Worm (Caenorhabditis elegans) whole organism, L3 larva: ENCODE measurements around the gene F54B11.4.

Experiments used
- ZK546.5 ChIP-seq: sonication (generic microtip); optimal IDR thresholded peaks from 2 replicates; lab custom pipeline; 2017; ENCODE audit warnings: missing biosample characterization, missing genetic modification characterization
- aly-2 ChIP-seq: fragments of 150-350 bp; optimal IDR thresholded peaks from 2 replicates; lab custom pipeline; 2014; ENCODE audit warnings: missing biosample characterization, missing genetic modification characterization
- ama-1 ChIP-seq: fragments of 150-350 bp; optimal IDR thresholded peaks from 2 replicates; lab custom pipeline; 2018
- ceh-16 ChIP-seq: sonication (generic microtip); optimal IDR thresholded peaks from 2 replicates; lab custom pipeline; 2017; ENCODE audit warnings: missing biosample characterization, missing genetic modification characterization
- ceh-28 ChIP-seq: fragments of 150-350 bp; optimal IDR thresholded peaks from 2 replicates; lab custom pipeline; 2014; ENCODE audit warnings: missing biosample characterization, missing genetic modification reagents, missing genetic modification characterization
- ceh-9 ChIP-seq: sonication (generic microtip); optimal IDR thresholded peaks from 2 replicates; lab custom pipeline; 2018; ENCODE audit warnings: missing biosample characterization, missing genetic modification characterization
- daf-12 ChIP-seq: fragments of 150-350 bp; optimal IDR thresholded peaks from 2 replicates; lab custom pipeline; 2014; ENCODE audit warnings: missing biosample characterization, missing genetic modification reagents, missing genetic modification characterization
- egl-5 ChIP-seq: fragments of 150-350 bp; optimal IDR thresholded peaks from 2 replicates; lab custom pipeline; 2017; ENCODE audit warnings: missing biosample characterization, missing genetic modification reagents, missing genetic modification characterization, inconsistent platforms
- elt-1 ChIP-seq: fragments of 150-350 bp; optimal IDR thresholded peaks from 2 replicates; lab custom pipeline; 2014; ENCODE audit warnings: missing biosample characterization, missing genetic modification characterization
- elt-2 ChIP-seq: sonication (generic microtip); optimal IDR thresholded peaks from 2 replicates; lab custom pipeline; 2016; ENCODE audit warnings: missing genetic modification reagents, mild to moderate bottlenecking, missing genetic modification characterization, missing compliant biosample characterization
- fkh-10 ChIP-seq: sonication (generic microtip); optimal IDR thresholded peaks from 2 replicates; lab custom pipeline; 2017; ENCODE audit warnings: missing biosample characterization, missing genetic modification reagents, missing genetic modification characterization
- fkh-2 ChIP-seq: fragments of 150-350 bp; optimal IDR thresholded peaks from 2 replicates; lab custom pipeline; 2014; ENCODE audit warnings: missing biosample characterization, missing genetic modification reagents, missing genetic modification characterization
- jun-1 ChIP-seq: fragments of 150-350 bp; optimal IDR thresholded peaks from 2 replicates; lab custom pipeline; 2014; ENCODE audit warnings: missing biosample characterization, missing genetic modification reagents, missing genetic modification characterization
- lsy-12 ChIP-seq: sonication (generic microtip); optimal IDR thresholded peaks from 2 replicates; lab custom pipeline; 2016; ENCODE audit warnings: mild to moderate bottlenecking, missing genetic modification characterization, missing compliant biosample characterization
- mdl-1 ChIP-seq: fragments of 150-350 bp; optimal IDR thresholded peaks from 2 replicates; lab custom pipeline; 2014; ENCODE audit warnings: missing biosample characterization, missing genetic modification characterization
- mml-1 ChIP-seq: fragments of 150-350 bp; sonication (generic microtip); optimal IDR thresholded peaks from 3 replicates; lab custom pipeline; 2014; ENCODE audit warnings: missing biosample characterization, missing genetic modification characterization
- nfya-1 ChIP-seq: sonication (generic microtip); optimal IDR thresholded peaks from 2 replicates; lab custom pipeline; 2017; ENCODE audit warnings: missing genetic modification characterization, mild to moderate bottlenecking, missing compliant biosample characterization, antibody characterized with exemption, moderate library complexity; ENCODE audit not compliant: insufficient read depth
- nhr-11 ChIP-seq: fragments of 150-350 bp; optimal IDR thresholded peaks from 2 replicates; lab custom pipeline; 2014; ENCODE audit warnings: missing biosample characterization, missing genetic modification characterization
- nhr-23 ChIP-seq: fragments of 150-350 bp; optimal IDR thresholded peaks from 2 replicates; lab custom pipeline; 2014; ENCODE audit warnings: missing biosample characterization, missing genetic modification reagents, missing genetic modification characterization
- nhr-237 ChIP-seq: fragments of 150-350 bp; optimal IDR thresholded peaks from 2 replicates; lab custom pipeline; 2014; ENCODE audit warnings: missing biosample characterization, missing genetic modification characterization
- nhr-28 ChIP-seq: fragments of 150-350 bp; optimal IDR thresholded peaks from 2 replicates; lab custom pipeline; 2014; ENCODE audit warnings: missing biosample characterization, missing genetic modification characterization
- nhr-76 ChIP-seq: fragments of 150-350 bp; sonication (generic microtip); optimal IDR thresholded peaks from 5 replicates; lab custom pipeline; 2014; ENCODE audit warnings: missing biosample characterization, missing genetic modification characterization
- pqm-1 ChIP-seq: fragments of 150-350 bp; optimal IDR thresholded peaks from 2 replicates; lab custom pipeline; 2017; ENCODE audit warnings: missing biosample characterization, missing genetic modification characterization, inconsistent platforms
- sea-2 ChIP-seq: fragments of 150-350 bp; sonication (generic microtip); optimal IDR thresholded peaks from 4 replicates; lab custom pipeline; 2014; ENCODE audit warnings: missing biosample characterization, missing genetic modification reagents, missing genetic modification characterization
- skn-1 ChIP-seq: fragments of 150-350 bp; optimal IDR thresholded peaks from 2 replicates; lab custom pipeline; 2014; ENCODE audit warnings: missing biosample characterization, missing genetic modification characterization
- snpc-4 ChIP-seq: fragments of 150-350 bp; optimal IDR thresholded peaks from 2 replicates; lab custom pipeline; 2014; ENCODE audit warnings: missing biosample characterization, missing genetic modification characterization
- unc-39 ChIP-seq: sonication (generic microtip); optimal IDR thresholded peaks from 4 replicates; lab custom pipeline; 2017; ENCODE audit warnings: missing biosample characterization, missing genetic modification characterization
- unc-62 ChIP-seq: fragments of 150-350 bp; sonication (generic microtip); optimal IDR thresholded peaks from 4 replicates; lab custom pipeline; 2014; ENCODE audit warnings: missing biosample characterization, missing genetic modification reagents, missing genetic modification characterization
- zag-1 ChIP-seq: fragments of 150-350 bp; optimal IDR thresholded peaks from 2 replicates; lab custom pipeline; 2014; ENCODE audit warnings: missing biosample characterization, missing genetic modification characterization
- ztf-4 ChIP-seq: fragments of 150-350 bp; optimal IDR thresholded peaks from 2 replicates; lab custom pipeline; 2014; ENCODE audit warnings: missing biosample characterization, missing genetic modification characterization

Gene F54B11.4

DNA sequence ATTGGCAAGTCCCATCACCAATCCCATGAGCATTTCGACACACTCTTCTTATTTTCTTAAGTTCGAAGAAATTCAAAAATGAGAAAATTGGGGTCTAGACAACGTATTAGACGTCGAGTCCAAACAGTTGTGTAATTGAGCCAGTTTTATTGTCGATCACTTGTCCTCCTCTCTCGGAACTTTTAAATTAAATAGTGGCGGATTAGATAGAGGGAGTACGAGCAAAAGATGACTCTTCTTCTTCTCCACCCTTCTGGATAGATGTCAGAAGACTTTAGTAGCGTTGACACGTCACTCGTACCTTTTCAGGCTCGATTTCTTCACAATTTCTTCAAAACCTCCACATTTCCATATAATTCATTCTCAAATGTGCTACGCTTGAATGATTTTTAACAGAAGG lies 22.7 kb downstream of the F54B11.4 start:
- TF ChIP-seq zag-1 (no peak), daf-12 (tag; lab: Kevin White, UChicago) (no peak), fkh-2 (tag; lab: Kevin White, UChicago) (no peak), ceh-28 (tag; lab: Kevin White, UChicago) (no peak), nhr-28 (tag; lab: Kevin White, UChicago) (no peak), nhr-11 (no peak), ceh-16 (tag; lab: Kevin White, UChicago) (no peak), snpc-4 (no peak), nhr-237 (tag; lab: Kevin White, UChicago) (no peak), aly-2 (no peak), nhr-23 (tag; lab: Kevin White, UChicago) (no peak)

DNA sequence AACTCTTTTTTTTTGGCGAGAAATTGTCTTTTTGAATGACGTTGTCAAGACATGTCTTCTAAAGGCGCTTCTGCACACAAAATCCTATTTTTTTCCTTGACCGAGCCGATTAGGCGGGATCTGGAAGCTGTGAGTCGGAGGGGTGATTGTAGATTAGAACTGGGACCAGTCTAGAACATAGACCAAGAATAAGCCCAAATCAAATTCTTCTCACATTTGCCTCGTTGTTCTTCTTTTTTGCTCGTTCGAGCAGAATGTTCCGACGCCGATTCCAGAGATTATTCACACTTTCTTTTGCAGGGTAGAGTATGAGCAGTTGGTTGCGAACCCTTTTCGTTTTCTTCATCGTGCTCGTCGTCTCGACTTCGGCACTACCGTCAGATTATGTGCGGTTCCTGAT lies 26.1 kb downstream of the F54B11.4 start, which contains the start of gene nlp-53:
TSS of gene nlp-53 (plus strand) at position 301 of the 400 bp plus-strand sequence.
- TF ChIP-seq elt-1 (tag; lab: Kevin White, UChicago) (no peak), nfya-1 (no peak), unc-39 (tag; lab: Kevin White, UChicago) (no peak), elt-2 (tag; lab: Kevin White, UChicago) (no peak), pqm-1 (tag; lab: Kevin White, UChicago) (no peak), unc-62 (GFP tag; lab: Kevin White, UChicago) (no peak), mdl-1 (tag; lab: Kevin White, UChicago) (no peak), sea-2 (no peak), ama-1 (no peak), ceh-16 (tag; lab: Kevin White, UChicago) (no peak), jun-1 (no peak), aly-2 (no peak)

DNA sequence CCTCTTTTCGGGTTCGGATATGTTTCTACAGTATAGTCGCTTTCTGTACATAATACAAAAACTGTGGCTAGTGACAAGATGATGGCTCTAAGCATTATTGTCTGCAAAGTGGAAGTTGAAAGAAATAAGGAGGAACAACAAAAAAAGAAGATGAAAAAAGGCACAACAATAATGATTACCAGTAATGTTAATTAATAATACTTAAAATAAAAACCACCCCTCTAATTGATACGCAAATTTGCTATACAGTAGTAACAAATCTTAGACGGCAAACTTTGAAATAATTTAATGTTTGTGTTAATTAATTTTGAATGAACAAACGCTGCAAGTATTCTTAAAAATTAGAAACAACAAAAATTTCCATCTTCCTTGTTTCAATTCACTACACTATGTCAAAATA lies 29.2 kb downstream of the F54B11.4 start, which contains the start of gene Y12A6A.1:
TSS of gene Y12A6A.1 (minus strand) at position 101 of the 400 bp plus-strand sequence.
- TF ChIP-seq nhr-76 (tag; lab: Kevin White, UChicago) (no peak), fkh-10 (GFP tag; lab: Kevin White, UChicago) (no peak), nhr-237 (tag; lab: Kevin White, UChicago) (no peak), ceh-16 (tag; lab: Kevin White, UChicago) (no peak), mml-1 (tag; lab: Kevin White, UChicago) (no peak), nfya-1 (no peak), unc-39 (tag; lab: Kevin White, UChicago) (no peak), mdl-1 (tag; lab: Kevin White, UChicago) (no peak), elt-2 (tag; lab: Kevin White, UChicago) (no peak), elt-1 (tag; lab: Kevin White, UChicago) (no peak)

DNA sequence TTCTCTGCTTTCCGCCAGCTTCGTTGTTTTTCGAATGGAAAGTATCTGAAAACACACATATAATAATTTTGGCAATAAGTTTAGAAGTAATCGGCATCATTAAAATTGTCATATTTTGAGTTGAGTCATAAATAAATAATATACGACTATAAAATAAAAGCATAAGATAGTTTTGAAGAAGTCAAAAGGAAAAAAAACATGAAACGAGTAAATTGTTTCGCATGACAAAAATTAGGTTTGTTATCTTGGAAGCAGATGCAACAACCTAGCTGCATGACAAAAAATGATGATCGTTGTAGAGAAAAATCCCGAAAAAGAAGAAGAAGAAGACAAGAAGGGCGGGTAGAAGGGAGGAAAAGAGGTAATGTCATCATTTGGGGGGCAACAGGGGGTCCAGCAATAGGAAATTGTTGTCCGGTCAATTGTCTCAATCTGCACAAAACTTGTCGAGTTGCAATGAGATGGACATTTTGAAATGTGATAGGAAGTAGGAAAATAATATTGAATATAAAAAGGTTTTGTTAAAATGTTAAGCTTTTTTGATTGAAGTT lies 38.7 kb downstream of the F54B11.4 start, which contains the start of gene nlg-1:
TSS of gene nlg-1 (minus strand) at position 51 of the 551 bp plus-strand sequence.
- TF ChIP-seq nhr-23 (tag; lab: Kevin White, UChicago), result no peak
- peak; percentile 59 for TF ChIP-seq fkh-10 (GFP tag; lab: Kevin White, UChicago)
- TF ChIP-seq lsy-12 (tag; lab: Kevin White, UChicago), result no peak

ce11 chrX:13632245-13632644 lies 39.8 kb downstream of the F54B11.4 start:
- TF ChIP-seq zag-1 (no peak), egl-5 (tag; lab: Kevin White, UChicago) (peak; percentile 49)
- TF ChIP-seq, all 47 proteins: peak for 1

- TF ChIP-seq nhr-237 (tag; lab: Kevin White, UChicago), result no peak
- no peak for TF ChIP-seq ZK546.5 (tag; lab: Kevin White, UChicago)
- TF ChIP-seq ceh-9 (tag; lab: Kevin White, UChicago), result no peak
- no peak for TF ChIP-seq ztf-4 (tag; lab: Kevin White, UChicago)
- TF ChIP-seq snpc-4, result peak; percentile 48
- no peak for TF ChIP-seq nfya-1
- TF ChIP-seq skn-1 (tag; lab: Kevin White, UChicago), result no peak
These were observed 40.6 kb downstream of the F54B11.4 start for ce11 chrX:13633032-13633431.
